Worm (Caenorhabditis elegans): ENCODE data around the gene rsp-2.

DNA sequence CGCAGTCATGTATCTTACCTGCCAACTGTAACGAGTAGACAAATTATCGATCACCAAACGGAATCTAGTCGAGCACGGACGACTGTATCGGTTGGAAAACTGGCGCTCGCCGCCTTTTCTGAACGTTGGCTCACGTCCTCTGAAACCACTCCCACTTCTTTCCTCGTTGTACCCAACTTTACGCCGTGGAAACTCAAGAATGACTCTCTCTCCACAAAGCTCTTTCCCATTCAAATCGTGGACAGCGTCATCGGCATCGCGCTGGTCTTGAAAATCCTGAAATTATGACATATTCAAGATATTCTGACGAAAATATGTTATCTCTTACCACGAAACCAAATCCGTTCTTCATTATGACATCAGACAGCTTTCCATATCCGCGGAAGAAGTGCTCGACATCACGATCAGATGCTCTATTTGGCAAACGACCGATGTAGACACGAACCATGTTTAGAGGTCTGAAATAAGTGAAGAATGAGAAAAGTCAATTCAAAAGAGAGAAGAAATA, at the start of gene rsp-2:
- no peak for TF ChIP-seq B0261.1 (tag; optimal IDR thresholded peaks at IDR 0.05)
- no peak for TF ChIP-seq ama-1 (optimal IDR thresholded peaks at IDR 0.05)
- TF ChIP-seq ama-1 (GFP tag; optimal IDR thresholded peaks at IDR 0.05), result no peak
- no peak for TF ChIP-seq hmg-1.2 (GFP tag; IDR thresholded peaks at IDR 0.05)
